Worm (Caenorhabditis elegans) whole organism, L2 larva: ENCODE measurements around the gene nlp-76.

Experiments
- gmeb-1 ChIP-seq: fragments of 150-350 bp; optimal IDR thresholded peaks from 2 replicates; lab custom pipeline; 2014; ENCODE audit warnings: missing biosample characterization, missing genetic modification characterization
- lin-39 ChIP-seq: fragments of 150-350 bp; optimal IDR thresholded peaks from 2 replicates; lab custom pipeline; 2014; ENCODE audit warnings: missing biosample characterization, missing genetic modification reagents, missing genetic modification characterization
- mdl-1 ChIP-seq, 2 experiments: fragments of 150-350 bp in 1 of 2; sonication (generic microtip) in 1 of 2; optimal IDR thresholded peaks; 2 replicates each; lab custom pipeline; 2017; ENCODE audit warnings: missing biosample characterization in 2 of 2, missing genetic modification characterization in 2 of 2
- nhr-11 ChIP-seq: fragments of 150-350 bp; optimal IDR thresholded peaks from 2 replicates; lab custom pipeline; 2014; ENCODE audit warnings: missing biosample characterization, missing genetic modification characterization
- skn-1 ChIP-seq: sonication (generic microtip); optimal IDR thresholded peaks from 2 replicates; lab custom pipeline; 2017; ENCODE audit warnings: missing biosample characterization, missing genetic modification characterization

DNA sequence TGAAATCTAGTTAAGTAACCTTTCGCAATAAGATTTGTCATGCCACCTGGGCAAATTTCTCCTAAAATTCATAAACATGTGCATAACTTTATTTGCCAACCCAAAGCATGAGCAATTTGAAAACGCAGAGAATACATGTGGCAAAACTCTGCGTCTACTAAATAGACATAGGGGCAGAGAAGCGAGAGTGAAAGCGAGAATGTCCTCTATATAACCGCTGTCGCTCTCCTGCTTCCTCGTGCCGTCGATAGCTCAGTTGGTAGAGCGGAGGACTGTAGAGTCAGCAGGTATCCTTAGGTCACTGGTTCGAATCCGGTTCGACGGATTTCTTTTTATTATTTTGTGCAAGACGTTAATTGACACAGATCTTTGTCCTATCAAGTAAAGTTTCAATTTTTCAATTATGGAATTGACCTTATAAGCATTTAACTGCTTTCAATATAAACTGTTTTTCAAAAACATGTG lies 1.3 kb upstream of the nlp-76 start:
- TF ChIP-seq nhr-11 (tag; lab: Kevin White, UChicago) (peak; percentile 10), skn-1 (tag; lab: Kevin White, UChicago) (no peak), gmeb-1 (tag; lab: Kevin White, UChicago) (peak; percentile 48), mdl-1 (tag; optimal IDR thresholded peaks at IDR 0.05; lab: Kevin White, UChicago) (peak; percentile 11 to 48), lin-39 (tag; lab: Kevin White, UChicago) (no peak)
